Fruit fly (Drosophila melanogaster) whole organism, embryonic: ENCODE data around the gene Rab9D.
A peak's percentile ranks its signal among the peaks of the same experiment; 100 is the strongest.

Experiments
- Ada2b ChIP-seq: fragments of 200-800 bp; sonication (Bioruptor generic); IDR thresholded peaks from 2 replicates; pipeline ENCODE4 v1.3.6; 2022; ENCODE audit warnings: missing biosample characterization, missing genetic modification characterization
- B-H2 ChIP-seq: fragments of 200-800 bp; sonication (Bioruptor generic); optimal IDR thresholded peaks from 2 replicates; lab custom pipeline; 2018; ENCODE audit warnings: missing biosample characterization, mild to moderate bottlenecking, missing genetic modification characterization
- CG11504 ChIP-seq: fragments of 200-800 bp; sonication (Bioruptor generic); optimal IDR thresholded peaks from 3 replicates; lab custom pipeline; 2019; ENCODE audit warnings: missing biosample characterization, mild to moderate bottlenecking, missing genetic modification characterization, moderate library complexity
- CG12769 ChIP-seq: fragments of 200-800 bp; sonication (Bioruptor generic); optimal IDR thresholded peaks from 2 replicates; lab custom pipeline; 2019; ENCODE audit warnings: missing biosample characterization, mild to moderate bottlenecking, missing genetic modification characterization, moderate library complexity
- CG15011 ChIP-seq: fragments of 200-800 bp; sonication (Bioruptor generic); optimal IDR thresholded peaks from 3 replicates; lab custom pipeline; 2018; ENCODE audit warnings: missing biosample characterization, mild to moderate bottlenecking, missing genetic modification characterization
- CG17328 ChIP-seq: fragments of 200-800 bp; sonication (Bioruptor generic); IDR thresholded peaks from 2 replicates; pipeline ENCODE4 v1.3.6; 2022; ENCODE audit warnings: missing biosample characterization, missing genetic modification characterization
- CG17361 ChIP-seq: fragments of 200-800 bp; sonication (Bioruptor generic); IDR thresholded peaks from 3 replicates; pipeline ENCODE4 v1.3.6; 2022; ENCODE audit warnings: missing biosample characterization, missing genetic modification characterization
- CG30431 ChIP-seq: fragments of 200-800 bp; sonication (Bioruptor generic); optimal IDR thresholded peaks from 2 replicates; lab custom pipeline; 2017; ENCODE audit warnings: missing biosample characterization, missing genetic modification characterization
- CG4424 ChIP-seq: fragments of 200-800 bp; sonication (Bioruptor generic); optimal IDR thresholded peaks from 3 replicates; lab custom pipeline; 2016; ENCODE audit warnings: missing biosample characterization, missing genetic modification characterization
- CG6654 ChIP-seq: fragments of 200-800 bp; sonication (Bioruptor generic); optimal IDR thresholded peaks from 2 replicates; lab custom pipeline; 2017; ENCODE audit warnings: missing biosample characterization, mild to moderate bottlenecking, missing genetic modification characterization
- Camta ChIP-seq: fragments of 200-800 bp; sonication (Bioruptor generic); optimal IDR thresholded peaks from 2 replicates; lab custom pipeline; 2016; ENCODE audit warnings: missing biosample characterization, missing genetic modification characterization
- CkIIα-i1 ChIP-seq: fragments of 200-800 bp; sonication (Bioruptor generic); IDR thresholded peaks from 2 replicates; pipeline ENCODE4 v1.3.6; 2022; ENCODE audit warnings: missing biosample characterization, missing genetic modification characterization
- CoRest ChIP-seq: fragments of 200-800 bp; sonication (Bioruptor generic); optimal IDR thresholded peaks from 3 replicates; lab custom pipeline; 2018; ENCODE audit warnings: missing biosample characterization, mild to moderate bottlenecking, missing genetic modification characterization, moderate library complexity
- D ChIP-seq, 2 experiments: fragments of 200-800 bp in 1 of 2; fragments of >200 bp in 1 of 2; sonication (Bioruptor generic) in 1 of 2; optimal IDR thresholded peaks; 2 replicates in 1 of 2; 3 replicates in 1 of 2; lab custom pipeline; 2017; ENCODE audit warnings: mild to moderate bottlenecking in 1 of 2, missing biosample characterization in 1 of 2, missing genetic modification characterization in 1 of 2, missing genetic modification reagents in 1 of 2
- Hand ChIP-seq: fragments of 200-800 bp; sonication (Bioruptor generic); optimal IDR thresholded peaks from 2 replicates; lab custom pipeline; 2017; ENCODE audit warnings: mild to moderate bottlenecking, missing biosample characterization, missing genetic modification reagents, missing genetic modification characterization
- Hey ChIP-seq: fragments of 200-800 bp; sonication (Bioruptor generic); optimal IDR thresholded peaks from 3 replicates; lab custom pipeline; 2018; ENCODE audit warnings: missing biosample characterization, mild to moderate bottlenecking, missing genetic modification characterization
- HmgD ChIP-seq: fragments of 200-800 bp; sonication (Bioruptor generic); optimal IDR thresholded peaks from 3 replicates; lab custom pipeline; 2016; ENCODE audit warnings: missing biosample characterization, missing genetic modification characterization
- Hr51 ChIP-seq, 2 experiments: fragments of 200-800 bp; sonication (Bioruptor generic); optimal IDR thresholded peaks; 2 replicates in 1 of 2; 3 replicates in 1 of 2; lab custom pipeline; 2016 to 2018; ENCODE audit warnings: missing biosample characterization in 2 of 2, missing genetic modification characterization in 2 of 2, mild to moderate bottlenecking in 1 of 2, moderate library complexity in 1 of 2
- Lhr ChIP-seq: fragments of 200-800 bp; sonication (Bioruptor generic); optimal IDR thresholded peaks from 3 replicates; lab custom pipeline; 2017; ENCODE audit warnings: mild to moderate bottlenecking, missing biosample characterization, missing genetic modification reagents, missing genetic modification characterization
- MTF-1 ChIP-seq: fragments of 200-800 bp; sonication (Bioruptor generic); optimal IDR thresholded peaks from 2 replicates; lab custom pipeline; 2018; ENCODE audit warnings: missing biosample characterization, mild to moderate bottlenecking, missing genetic modification characterization, borderline replicate concordance
- Ssrp ChIP-seq: fragments of 200-800 bp; sonication (Bioruptor generic); optimal IDR thresholded peaks from 2 replicates; lab custom pipeline; 2018; ENCODE audit warnings: missing biosample characterization, mild to moderate bottlenecking, missing genetic modification characterization, moderate library complexity
- Tbp ChIP-seq: fragments of >200 bp; optimal IDR thresholded peaks from 2 replicates; lab custom pipeline; 2018; ENCODE audit warnings: missing biosample characterization, missing genetic modification characterization
- Vsx1 ChIP-seq: fragments of 200-800 bp; sonication (Bioruptor generic); optimal IDR thresholded peaks from 2 replicates; lab custom pipeline; 2017; ENCODE audit warnings: missing biosample characterization, mild to moderate bottlenecking, missing genetic modification characterization, missing genetic modification reagents
- ase ChIP-seq: fragments of 200-800 bp; sonication (Bioruptor generic); IDR thresholded peaks from 3 replicates; pipeline ENCODE4 v1.3.6; 2022; ENCODE audit warnings: missing biosample characterization, missing genetic modification characterization
- bowl ChIP-seq: fragments of 200-800 bp; sonication (Bioruptor generic); IDR thresholded peaks from 2 replicates; pipeline ENCODE4 v1.3.6; 2022; ENCODE audit warnings: missing biosample characterization, missing genetic modification characterization
- bsh ChIP-seq, 2 experiments: fragments of 200-800 bp; sonication (Bioruptor generic); optimal IDR thresholded peaks; 2 replicates each; lab custom pipeline; 2017 to 2018; ENCODE audit warnings: mild to moderate bottlenecking in 2 of 2, missing biosample characterization in 2 of 2, missing genetic modification characterization in 2 of 2, moderate library complexity in 1 of 2
- eve ChIP-seq, 2 experiments: fragments of >200 bp; optimal IDR thresholded peaks; 2 replicates each; lab custom pipeline; 2017; ENCODE audit warnings: missing biosample characterization in 2 of 2, missing genetic modification characterization in 2 of 2
- gem ChIP-seq: fragments of 200-800 bp; sonication (Bioruptor generic); optimal IDR thresholded peaks from 2 replicates; lab custom pipeline; 2019; ENCODE audit warnings: missing biosample characterization, mild to moderate bottlenecking, missing genetic modification characterization, moderate library complexity
- grau ChIP-seq: fragments of 200-800 bp; optimal IDR thresholded peaks from 3 replicates; lab custom pipeline; 2019; ENCODE audit warnings: missing biosample characterization, mild to moderate bottlenecking, missing genetic modification characterization, moderate library complexity
- gsb-n ChIP-seq: fragments of 200-800 bp; sonication (Bioruptor generic); optimal IDR thresholded peaks from 3 replicates; lab custom pipeline; 2018; ENCODE audit warnings: missing biosample characterization, mild to moderate bottlenecking, missing genetic modification characterization
- hth ChIP-seq: fragments of >200 bp; optimal IDR thresholded peaks from 2 replicates; lab custom pipeline; 2017; ENCODE audit warnings: inconsistent platforms
- lab ChIP-seq: fragments of 200-800 bp; sonication (Bioruptor generic); optimal IDR thresholded peaks from 3 replicates; lab custom pipeline; 2017; ENCODE audit warnings: missing biosample characterization, missing genetic modification characterization, mild to moderate bottlenecking, moderate library complexity, missing genetic modification reagents
- mirr ChIP-seq: fragments of 200-800 bp; sonication (Bioruptor generic); optimal IDR thresholded peaks from 3 replicates; lab custom pipeline; 2018; ENCODE audit warnings: missing biosample characterization, mild to moderate bottlenecking, missing genetic modification characterization
- mld ChIP-seq: fragments of 200-800 bp; sonication (Bioruptor generic); IDR thresholded peaks from 3 replicates; pipeline ENCODE4 v1.3.6; 2022; ENCODE audit warnings: missing biosample characterization, missing genetic modification characterization; ENCODE audit not compliant: partially characterized antibody
- otp ChIP-seq: fragments of 200-800 bp; sonication (Bioruptor generic); IDR thresholded peaks from 3 replicates; pipeline ENCODE4, ENCODE4 v1.3.6; 2022; ENCODE audit warnings: missing biosample characterization, missing genetic modification characterization
- phol ChIP-seq: fragments of 200-800 bp; sonication (Bioruptor generic); optimal IDR thresholded peaks from 3 replicates; lab custom pipeline; 2018; ENCODE audit warnings: missing biosample characterization, mild to moderate bottlenecking, missing genetic modification characterization, moderate library complexity
- sc ChIP-seq, 3 experiments: fragments of >200 bp in 2 of 3; fragments of 200-800 bp in 1 of 3; sonication (Bioruptor generic) in 1 of 3; optimal IDR thresholded peaks; 2 replicates in 2 of 3; 3 replicates in 1 of 3; lab custom pipeline; 2017; ENCODE audit warnings: mild to moderate bottlenecking in 1 of 3, missing biosample characterization in 1 of 3, missing genetic modification characterization in 1 of 3, missing genetic modification reagents in 1 of 3
- sd ChIP-seq: fragments of 200-800 bp; sonication (Bioruptor generic); optimal IDR thresholded peaks from 3 replicates; lab custom pipeline; 2018; ENCODE audit warnings: missing biosample characterization, mild to moderate bottlenecking, missing genetic modification characterization, moderate library complexity
- sens ChIP-seq: fragments of 200-800 bp; sonication (Bioruptor generic); peaks from one replicate; lab custom pipeline; 2016; ENCODE audit warnings: missing biosample characterization, missing genetic modification characterization
- tap ChIP-seq: fragments of 200-800 bp; optimal IDR thresholded peaks from 3 replicates; lab custom pipeline; 2019; ENCODE audit warnings: missing biosample characterization, mild to moderate bottlenecking, missing genetic modification characterization, moderate library complexity
- tgo ChIP-seq: fragments of 200-800 bp; sonication (Bioruptor generic); IDR thresholded peaks from 3 replicates; pipeline ENCODE4 v1.3.6; 2022; ENCODE audit warnings: missing biosample characterization, missing genetic modification characterization
- vvl ChIP-seq: fragments of 200-800 bp; sonication (Bioruptor generic); IDR thresholded peaks from 2 replicates; pipeline ENCODE4 v1.3.6; 2022; ENCODE audit warnings: missing biosample characterization, missing genetic modification characterization
- wor ChIP-seq: fragments of 200-800 bp; sonication (Bioruptor generic); IDR thresholded peaks from 2 replicates; pipeline ENCODE4 v1.3.6; 2022; ENCODE audit warnings: missing biosample characterization, missing genetic modification characterization
- zfh1 ChIP-seq: fragments of 200-800 bp; sonication (Bioruptor generic); IDR thresholded peaks from 3 replicates; pipeline ENCODE4 v1.3.6; 2022; ENCODE audit warnings: missing biosample characterization, missing genetic modification characterization

The Rab9D gene

dm6 chrX:10547070-10547856 is 41.6 kb upstream of the Rab9D start (continued):
- TF ChIP-seq CoRest, result peak; percentile 92
- TF ChIP-seq bowl (GFP tag; lab: Robert Waterston, UW), result peak; percentile 67; the same call in 1 of the 2 replicates
- peak; percentile 92 for TF ChIP-seq CG17328 (GFP tag; lab: Robert Waterston, UW)
- TF ChIP-seq CG6654 (GFP tag; lab: Kevin White, UChicago), result peak; percentile 71
- peak; percentile 78 for TF ChIP-seq MTF-1 (GFP tag; lab: Kevin White, UChicago)
- no peak for TF ChIP-seq Hey (tag; lab: Kevin White, UChicago)
- TF ChIP-seq Hand (GFP tag; lab: Kevin White, UChicago), result peak; percentile 2
- peak; percentile 75 for TF ChIP-seq CkIIα-i1 (GFP tag; lab: Robert Waterston, UW)
- peak; percentile 63 for TF ChIP-seq Vsx1 (GFP tag; lab: Kevin White, UChicago)
- TF ChIP-seq tap, result peak; percentile 92
- no peak for TF ChIP-seq Tbp (GFP tag; lab: Kevin White, UChicago)

- TF ChIP-seq CG15011 (GFP tag; lab: Kevin White, UChicago), result no peak
- peak; percentile 93 for TF ChIP-seq sd (tag; lab: Kevin White, UChicago)
- TF ChIP-seq CG12769 (tag; lab: Kevin White, UChicago), result peak; percentile 21
- TF ChIP-seq ase, result no peak
- TF ChIP-seq, all 482 proteins: peak for 2
Measured at dm6 chrX:10547857-10548135, 41.1 kb upstream of the Rab9D start.

DNA sequence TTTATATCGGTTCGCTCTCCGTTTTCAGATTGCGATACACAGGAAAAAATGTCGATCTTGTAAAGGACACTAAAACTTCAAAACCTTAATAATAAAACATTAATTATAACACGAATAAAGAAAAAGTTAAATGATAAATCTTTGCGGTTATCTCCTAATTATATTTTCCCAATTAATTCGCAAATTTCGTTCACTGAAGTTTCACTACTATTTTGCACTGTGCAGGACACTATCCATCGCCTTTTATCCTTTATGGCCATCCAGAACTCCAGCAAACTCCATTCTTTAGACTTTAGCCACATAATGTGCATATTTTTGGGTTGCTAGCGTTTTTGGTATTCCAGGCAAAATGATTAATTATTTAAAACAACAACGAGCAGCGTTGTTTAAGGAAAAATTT is 39.8 kb upstream of the Rab9D start:
- TF ChIP-seq mld (GFP tag; lab: Robert Waterston, UW), result no peak
- TF ChIP-seq bsh (GFP tag; optimal IDR thresholded peaks at IDR 0.05; lab: Kevin White, UChicago), result peak in 1 of 2 experiments; percentile 10
- TF ChIP-seq mirr (GFP tag; lab: Kevin White, UChicago), result no peak
- TF ChIP-seq phol, result peak; percentile 6
- no peak for TF ChIP-seq hth (lab: Kevin White, UChicago)
- peak; percentile 66 for TF ChIP-seq sens (GFP tag; lab: Kevin White, UChicago)
- TF ChIP-seq HmgD (GFP tag; lab: Kevin White, UChicago), result no peak
- TF ChIP-seq sc (optimal IDR thresholded peaks at IDR 0.05; lab: Kevin White, UChicago), result no peak
- TF ChIP-seq sc (GFP tag; optimal IDR thresholded peaks at IDR 0.05; lab: Kevin White, UChicago), result no peak
- no peak for TF ChIP-seq Camta (GFP tag; lab: Kevin White, UChicago)
- no peak for TF ChIP-seq wor
- peak; percentile 13 for TF ChIP-seq CG11504 (tag; lab: Kevin White, UChicago)
- peak in 1 of 2 experiments; percentile 37 for TF ChIP-seq eve (GFP tag; optimal IDR thresholded peaks at IDR 0.05; lab: Kevin White, UChicago)
- peak; percentile 35 for TF ChIP-seq gem (tag; lab: Kevin White, UChicago)
- no peak for TF ChIP-seq CG17361 (GFP tag; lab: Robert Waterston, UW)
- TF ChIP-seq D (optimal IDR thresholded peaks at IDR 0.05; lab: Kevin White, UChicago), result no peak
- no peak for TF ChIP-seq D (GFP tag; optimal IDR thresholded peaks at IDR 0.05; lab: Kevin White, UChicago)
- TF ChIP-seq, all 482 proteins: peak for 6

- TF ChIP-seq CG30431, result no peak
- TF ChIP-seq Ssrp (tag; lab: Kevin White, UChicago), result peak; percentile 57
- TF ChIP-seq otp (GFP tag; lab: Robert Waterston, UW), result peak; percentile 51; the same call in 1 of the 3 replicates
- TF ChIP-seq Ada2b (GFP tag; lab: Robert Waterston, UW), result peak; percentile 32; the same call in 1 of the 2 replicates
- TF ChIP-seq lab (GFP tag; lab: Kevin White, UChicago), result peak; percentile 12
- TF ChIP-seq tgo (GFP tag; lab: Robert Waterston, UW), result peak; percentile 48; the same call in 2 of the 3 replicates
- TF ChIP-seq grau (tag; lab: Kevin White, UChicago), result peak; percentile 41
- peak; percentile 48 for TF ChIP-seq vvl (GFP tag; lab: Robert Waterston, UW)
- TF ChIP-seq CG4424 (GFP tag; lab: Kevin White, UChicago), result peak; percentile 39
- TF ChIP-seq B-H2 (GFP tag; lab: Kevin White, UChicago), result no peak
- TF ChIP-seq Hr51 (GFP tag; optimal IDR thresholded peaks at IDR 0.05; lab: Kevin White, UChicago), result peak in 1 of 2 experiments; percentile 45
- TF ChIP-seq Lhr (GFP tag; lab: Kevin White, UChicago), result peak; percentile 10
- peak; percentile 39 for TF ChIP-seq gsb-n (tag; lab: Kevin White, UChicago)
- TF ChIP-seq zfh1, result peak; percentile 72
Measured at dm6 chrX:10557432-10557831, 31.5 kb upstream of the Rab9D start.
